Fruit fly (Drosophila melanogaster) whole organism, embryonic: ENCODE results near the gene CG13921.

Experiments used
- Ada2b ChIP-seq: fragments of 200-800 bp; sonication (Bioruptor generic); IDR thresholded peaks from 2 replicates; pipeline ENCODE4 v1.3.6; 2022; ENCODE audit warnings: missing biosample characterization, missing genetic modification characterization
- Aef1 ChIP-seq: fragments of 200-800 bp; sonication (Bioruptor generic); IDR thresholded peaks from 3 replicates; pipeline ENCODE4 v1.3.6; 2022; ENCODE audit warnings: missing biosample characterization, missing genetic modification characterization
- Bteb2 ChIP-seq: fragments of 200-800 bp; sonication (Bioruptor generic); optimal IDR thresholded peaks from 2 replicates; lab custom pipeline; 2016; ENCODE audit warnings: missing biosample characterization, missing genetic modification characterization
- CG10209 ChIP-seq: fragments of 200-800 bp; sonication (Bioruptor generic); optimal IDR thresholded peaks from 3 replicates; lab custom pipeline; 2017; ENCODE audit warnings: missing biosample characterization, mild to moderate bottlenecking, missing genetic modification characterization, missing genetic modification reagents
- CG11085 ChIP-seq: fragments of 200-800 bp; sonication (Bioruptor generic); IDR thresholded peaks from 2 replicates; pipeline ENCODE4 v1.3.6; 2022; ENCODE audit warnings: missing biosample characterization, missing genetic modification characterization
- CG11723 ChIP-seq: fragments of 200-800 bp; sonication (Bioruptor generic); optimal IDR thresholded peaks from 2 replicates; lab custom pipeline; 2017; ENCODE audit warnings: missing biosample characterization, mild to moderate bottlenecking, missing genetic modification characterization
- CG12659 ChIP-seq: fragments of 200-800 bp; sonication (Bioruptor generic); optimal IDR thresholded peaks from 3 replicates; lab custom pipeline; 2017; ENCODE audit warnings: mild to moderate bottlenecking, missing biosample characterization, missing genetic modification reagents, missing genetic modification characterization
- CG13894 ChIP-seq: fragments of 200-800 bp; sonication (Bioruptor generic); optimal IDR thresholded peaks from 3 replicates; lab custom pipeline; 2018; ENCODE audit warnings: missing biosample characterization, mild to moderate bottlenecking, missing genetic modification characterization, moderate library complexity
- CG14710 ChIP-seq: fragments of 200-800 bp; sonication (Bioruptor generic); optimal IDR thresholded peaks from 3 replicates; lab custom pipeline; 2019; ENCODE audit warnings: missing biosample characterization, mild to moderate bottlenecking, missing genetic modification characterization, moderate library complexity
- CG1529 ChIP-seq: fragments of 200-800 bp; sonication (Bioruptor generic); optimal IDR thresholded peaks from 3 replicates; lab custom pipeline; 2018; ENCODE audit warnings: missing biosample characterization, missing genetic modification characterization
- CG17186 ChIP-seq: fragments of 200-800 bp; sonication (Bioruptor generic); optimal IDR thresholded peaks from 3 replicates; lab custom pipeline; 2017; ENCODE audit warnings: missing biosample characterization, missing genetic modification reagents, missing genetic modification characterization
- CG18476 ChIP-seq: fragments of 200-800 bp; sonication (Bioruptor generic); optimal IDR thresholded peaks from 2 replicates; lab custom pipeline; 2016; ENCODE audit warnings: missing biosample characterization, mild to moderate bottlenecking, missing genetic modification characterization
- CG18599 ChIP-seq: fragments of 200-800 bp; sonication (Bioruptor generic); optimal IDR thresholded peaks from 3 replicates; lab custom pipeline; 2017; ENCODE audit warnings: missing biosample characterization, missing genetic modification characterization, mild to moderate bottlenecking, moderate library complexity, missing genetic modification reagents
- CG34376 ChIP-seq: fragments of 200-800 bp; sonication (Bioruptor generic); optimal IDR thresholded peaks from 2 replicates; lab custom pipeline; 2018; ENCODE audit warnings: missing biosample characterization, mild to moderate bottlenecking, missing genetic modification characterization
- CG4360 ChIP-seq: fragments of 200-800 bp; sonication (Bioruptor generic); IDR thresholded peaks from 2 replicates; pipeline ENCODE4 v1.3.6; 2022; ENCODE audit warnings: missing biosample characterization, missing genetic modification characterization
- CG4730 ChIP-seq: fragments of 200-800 bp; sonication (Bioruptor generic); IDR thresholded peaks from 2 replicates; pipeline ENCODE4 v1.3.6; 2022; ENCODE audit warnings: missing biosample characterization, missing genetic modification characterization
- CG6791 ChIP-seq: fragments of 200-800 bp; sonication (Bioruptor generic); IDR thresholded peaks from 3 replicates; pipeline ENCODE4 v1.3.6; 2022; ENCODE audit warnings: missing biosample characterization, missing genetic modification characterization; ENCODE audit not compliant: partially characterized antibody
- CG8290 ChIP-seq, 3 experiments: fragments of 200-800 bp; sonication (Bioruptor generic); optimal IDR thresholded peaks; 2 replicates each; lab custom pipeline; 2016 to 2019; ENCODE audit warnings: missing biosample characterization in 3 of 3, missing genetic modification characterization in 3 of 3, mild to moderate bottlenecking in 2 of 3, moderate library complexity in 1 of 3
- CG8388 ChIP-seq: fragments of 200-800 bp; sonication (Bioruptor generic); optimal IDR thresholded peaks from 2 replicates; lab custom pipeline; 2019; ENCODE audit warnings: missing biosample characterization, mild to moderate bottlenecking, missing genetic modification characterization, moderate library complexity
- Chrac-16 ChIP-seq: fragments of 200-800 bp; sonication (Bioruptor generic); optimal IDR thresholded peaks from 3 replicates; lab custom pipeline; 2016; ENCODE audit warnings: missing biosample characterization, missing genetic modification characterization
- Dip3 ChIP-seq: fragments of 200-800 bp; sonication (Bioruptor generic); optimal IDR thresholded peaks from 3 replicates; lab custom pipeline; 2016; ENCODE audit warnings: missing biosample characterization, missing genetic modification characterization
- Dref ChIP-seq: fragments of 200-800 bp; sonication (Bioruptor generic); IDR thresholded peaks from 2 replicates; pipeline ENCODE4 v1.3.6; 2022; ENCODE audit warnings: missing biosample characterization, missing genetic modification characterization
- Hr51 ChIP-seq, 2 experiments: fragments of 200-800 bp; sonication (Bioruptor generic); optimal IDR thresholded peaks; 2 replicates in 1 of 2; 3 replicates in 1 of 2; lab custom pipeline; 2016 to 2018; ENCODE audit warnings: missing biosample characterization in 2 of 2, missing genetic modification characterization in 2 of 2, mild to moderate bottlenecking in 1 of 2, moderate library complexity in 1 of 2
- Jarid2 ChIP-seq: fragments of 200-800 bp; sonication (Bioruptor generic); optimal IDR thresholded peaks from 3 replicates; lab custom pipeline; 2017; ENCODE audit warnings: mild to moderate bottlenecking, missing biosample characterization, missing genetic modification reagents, missing genetic modification characterization
- Mes4 ChIP-seq: fragments of 200-800 bp; sonication (Bioruptor generic); optimal IDR thresholded peaks from 2 replicates; lab custom pipeline; 2016; ENCODE audit warnings: missing biosample characterization, missing genetic modification characterization
- PHDP ChIP-seq: fragments of 200-800 bp; sonication (Bioruptor generic); optimal IDR thresholded peaks from 3 replicates; lab custom pipeline; 2018; ENCODE audit warnings: missing biosample characterization, mild to moderate bottlenecking, missing genetic modification characterization, moderate library complexity
- Sry-δ ChIP-seq: fragments of 200-800 bp; sonication (Bioruptor generic); optimal IDR thresholded peaks from 2 replicates; lab custom pipeline; 2016; ENCODE audit warnings: missing biosample characterization, missing genetic modification characterization
- Ssrp ChIP-seq: fragments of 200-800 bp; sonication (Bioruptor generic); optimal IDR thresholded peaks from 2 replicates; lab custom pipeline; 2018; ENCODE audit warnings: missing biosample characterization, mild to moderate bottlenecking, missing genetic modification characterization, moderate library complexity
- ap ChIP-seq: fragments of 200-800 bp; sonication (Bioruptor generic); IDR thresholded peaks from 2 replicates; pipeline ENCODE4 v1.3.6; 2022; ENCODE audit warnings: missing biosample characterization, missing genetic modification characterization
- cad ChIP-seq: fragments of >200 bp; optimal IDR thresholded peaks from 2 replicates; lab custom pipeline; 2017; ENCODE audit warnings: missing biosample characterization, missing genetic modification characterization
- crp ChIP-seq, 2 experiments: fragments of 200-800 bp; sonication (Bioruptor generic); optimal IDR thresholded peaks; 2 replicates in 1 of 2; 3 replicates in 1 of 2; lab custom pipeline; 2017; ENCODE audit warnings: missing biosample characterization in 2 of 2, missing genetic modification characterization in 2 of 2, mild to moderate bottlenecking in 1 of 2, moderate library complexity in 1 of 2
- dan ChIP-seq: fragments of 200-800 bp; sonication (Bioruptor generic); IDR thresholded peaks from 2 replicates; pipeline ENCODE4 v1.3.6; 2022; ENCODE audit warnings: missing biosample characterization, missing genetic modification characterization
- dmrt99B ChIP-seq: fragments of 200-800 bp; sonication (Bioruptor generic); optimal IDR thresholded peaks from 2 replicates; lab custom pipeline; 2018; ENCODE audit warnings: missing biosample characterization, mild to moderate bottlenecking, missing genetic modification characterization, moderate library complexity
- eve ChIP-seq, 2 experiments: fragments of >200 bp; optimal IDR thresholded peaks; 2 replicates each; lab custom pipeline; 2017; ENCODE audit warnings: missing biosample characterization in 2 of 2, missing genetic modification characterization in 2 of 2
- eyg ChIP-seq: fragments of 200-800 bp; sonication (Bioruptor generic); optimal IDR thresholded peaks from 3 replicates; lab custom pipeline; 2016; ENCODE audit warnings: missing biosample characterization, missing genetic modification characterization
- grau ChIP-seq: fragments of 200-800 bp; optimal IDR thresholded peaks from 3 replicates; lab custom pipeline; 2019; ENCODE audit warnings: missing biosample characterization, mild to moderate bottlenecking, missing genetic modification characterization, moderate library complexity
- hkb ChIP-seq, 2 experiments: fragments of 200-800 bp in 1 of 2; fragments of >200 bp in 1 of 2; sonication (Bioruptor generic) in 1 of 2; IDR thresholded peaks in 1 of 2; optimal IDR thresholded peaks in 1 of 2; 2 replicates each; pipeline versions ENCODE4 v1.3.6 to Lab custom; 2017 to 2022; ENCODE audit warnings: missing biosample characterization in 1 of 2, missing genetic modification characterization in 1 of 2
- klu ChIP-seq: fragments of 200-800 bp; sonication (Bioruptor generic); IDR thresholded peaks from 2 replicates; pipeline ENCODE4 v1.3.6; 2022; ENCODE audit warnings: missing biosample characterization, missing genetic modification characterization
- nerfin-1 ChIP-seq: fragments of 200-800 bp; sonication (Bioruptor generic); optimal IDR thresholded peaks from 3 replicates; lab custom pipeline; 2019; ENCODE audit warnings: missing biosample characterization, mild to moderate bottlenecking, missing genetic modification characterization, moderate library complexity
- onecut ChIP-seq: fragments of 200-800 bp; sonication (Bioruptor generic); IDR thresholded peaks from 2 replicates; pipeline ENCODE4 v1.3.6; 2022; ENCODE audit warnings: missing biosample characterization, missing genetic modification characterization
- peb ChIP-seq: fragments of 200-800 bp; sonication (Bioruptor generic); IDR thresholded peaks from 2 replicates; pipeline ENCODE4 v1.3.6; 2022; ENCODE audit warnings: missing biosample characterization, missing genetic modification characterization
- sd ChIP-seq: fragments of 200-800 bp; sonication (Bioruptor generic); optimal IDR thresholded peaks from 3 replicates; lab custom pipeline; 2018; ENCODE audit warnings: missing biosample characterization, mild to moderate bottlenecking, missing genetic modification characterization, moderate library complexity
- sna ChIP-seq: fragments of 200-800 bp; sonication (Bioruptor generic); IDR thresholded peaks from 2 replicates; pipeline ENCODE4 v1.3.6; 2022; ENCODE audit warnings: missing biosample characterization, missing genetic modification characterization; ENCODE audit not compliant: partially characterized antibody
- tap ChIP-seq: fragments of 200-800 bp; optimal IDR thresholded peaks from 3 replicates; lab custom pipeline; 2019; ENCODE audit warnings: missing biosample characterization, mild to moderate bottlenecking, missing genetic modification characterization, moderate library complexity
- unpg ChIP-seq: fragments of 200-800 bp; sonication (Bioruptor generic); optimal IDR thresholded peaks from 3 replicates; lab custom pipeline; 2018; ENCODE audit warnings: missing biosample characterization, mild to moderate bottlenecking, missing genetic modification characterization, moderate library complexity
- wdn ChIP-seq: fragments of 200-800 bp; sonication (Bioruptor generic); IDR thresholded peaks from 2 replicates; pipeline ENCODE4 v1.3.6; 2022; ENCODE audit warnings: missing biosample characterization, missing genetic modification characterization
- wek ChIP-seq: fragments of 200-800 bp; sonication (Bioruptor generic); optimal IDR thresholded peaks from 3 replicates; lab custom pipeline; 2018; ENCODE audit warnings: missing biosample characterization, mild to moderate bottlenecking, missing genetic modification characterization, moderate library complexity

Gene CG13921

dm6 chr3L:1740129-1740975, 6.4 kb upstream of the CG13921 start (continued):
- no peak for TF ChIP-seq sna (GFP tag; lab: Robert Waterston, UW)
- no peak for TF ChIP-seq Ada2b (GFP tag; lab: Robert Waterston, UW)
- peak; percentile 39 for TF ChIP-seq CG11723 (GFP tag; lab: Kevin White, UChicago)
- TF ChIP-seq eyg (GFP tag; lab: Kevin White, UChicago) = peak; percentile 6
- no peak for TF ChIP-seq CG8290 (GFP tag; optimal IDR thresholded peaks at IDR 0.05; lab: Kevin White, UChicago)
- TF ChIP-seq CG8290 (tag; optimal IDR thresholded peaks at IDR 0.05; lab: Kevin White, UChicago) = peak in 1 of 2 experiments; percentile 93
- TF ChIP-seq CG12659 (GFP tag; lab: Kevin White, UChicago) = peak; percentile 69
- TF ChIP-seq CG34376 (GFP tag; lab: Kevin White, UChicago) = no peak
- TF ChIP-seq Mes4 (GFP tag; lab: Kevin White, UChicago) = no peak
- TF ChIP-seq wdn = peak; percentile 66
- TF ChIP-seq CG18476 (GFP tag; lab: Kevin White, UChicago) = no peak
- TF ChIP-seq CG4360 (GFP tag; lab: Robert Waterston, UW) = no peak
- TF ChIP-seq Dref (GFP tag; lab: Robert Waterston, UW) = no peak
- TF ChIP-seq wek (GFP tag; lab: Kevin White, UChicago) = peak; percentile 17
- TF ChIP-seq hkb (optimal IDR thresholded peaks at IDR 0.05; lab: Kevin White, UChicago) = no peak
- TF ChIP-seq hkb (GFP tag; IDR thresholded peaks at IDR 0.05; lab: Robert Waterston, UW) = peak; percentile 52
- peak; percentile 79 for TF ChIP-seq ap (GFP tag; lab: Robert Waterston, UW)
- TF ChIP-seq CG10209 = peak; percentile 62
- TF ChIP-seq grau = peak; percentile 72
- TF ChIP-seq PHDP (tag; lab: Kevin White, UChicago) = peak; percentile 53
- 0 out of 2 replicates have a peak, but pooled peaks have one; percentile 55 for TF ChIP-seq klu (GFP tag; lab: Robert Waterston, UW)
- no peak for TF ChIP-seq cad (GFP tag; lab: Kevin White, UChicago)
- TF ChIP-seq tap (tag; lab: Kevin White, UChicago) = peak; percentile 72
- no peak for TF ChIP-seq dan (GFP tag; lab: Robert Waterston, UW)
- no peak for TF ChIP-seq CG18599 (GFP tag; lab: Kevin White, UChicago)
- no peak for TF ChIP-seq Jarid2 (GFP tag; lab: Kevin White, UChicago)
- TF ChIP-seq CG14710 (tag; lab: Kevin White, UChicago) = no peak
- peak; percentile 70 for TF ChIP-seq Dip3 (GFP tag; lab: Kevin White, UChicago)
- peak; percentile 75 for TF ChIP-seq CG4730 (GFP tag; lab: Robert Waterston, UW)
- peak; percentile 31; the same call in 1 of the 2 replicates for TF ChIP-seq onecut (GFP tag; lab: Robert Waterston, UW)
- TF ChIP-seq CG1529 (GFP tag; lab: Kevin White, UChicago) = no peak
- peak; percentile 32 for TF ChIP-seq Ssrp (tag; lab: Kevin White, UChicago)
- TF ChIP-seq Chrac-16 (GFP tag; lab: Kevin White, UChicago) = peak; percentile 37
- TF ChIP-seq CG11085 (GFP tag; lab: Robert Waterston, UW) = peak; percentile 67; the same call in 1 of the 2 replicates
- TF ChIP-seq Bteb2 (GFP tag; lab: Kevin White, UChicago) = peak; percentile 65
- TF ChIP-seq CG6791 = no peak
- peak; percentile 34 to 83 for TF ChIP-seq Hr51 (GFP tag; optimal IDR thresholded peaks at IDR 0.05; lab: Kevin White, UChicago)
- peak; percentile 77 for TF ChIP-seq dmrt99B (tag; lab: Kevin White, UChicago)
- TF ChIP-seq CG8388 = peak; percentile 2
- TF ChIP-seq CG13894 = no peak
- peak; percentile 64 for TF ChIP-seq unpg (GFP tag; lab: Kevin White, UChicago)
- no peak for TF ChIP-seq CG17186 (GFP tag; lab: Kevin White, UChicago)
- no peak for TF ChIP-seq eve (GFP tag; optimal IDR thresholded peaks at IDR 0.05; lab: Kevin White, UChicago)
- TF ChIP-seq Sry-δ = no peak
- TF ChIP-seq peb = peak; percentile 48; the same call in 1 of the 2 replicates
- TF ChIP-seq Aef1 = peak; percentile 73
- peak; percentile 22 for TF ChIP-seq nerfin-1 (tag; lab: Kevin White, UChicago)
- peak in 1 of 2 experiments; percentile 15 for TF ChIP-seq crp (GFP tag; optimal IDR thresholded peaks at IDR 0.05; lab: Kevin White, UChicago)
- peak; percentile 87 for TF ChIP-seq sd (tag; lab: Kevin White, UChicago)
